Worm (Caenorhabditis elegans): ENCODE data around the gene T13C5.6.

Gene T13C5.6

ce11 chrX:6189955-6190354, 17.5 kb downstream of the T13C5.6 start, which contains the start of gene T13C5.9:
T13C5.9 (plus strand) TSS chrX:6190255.
- TF ChIP-seq B0310.2 (tag; optimal IDR thresholded peaks at IDR 0.05) (no peak), tbx-37 (GFP tag; conservative IDR thresholded peaks at IDR 0.05) (no peak), tbx-11 (GFP tag; IDR thresholded peaks at IDR 0.05) (no peak), ceh-13 (GFP tag; optimal IDR thresholded peaks at IDR 0.05) (no peak), hmbx-1 (tag; optimal IDR thresholded peaks at IDR 0.05) (no peak), hmg-4 (GFP tag; optimal IDR thresholded peaks at IDR 0.05) (no peak), pes-1 (GFP tag; IDR thresholded peaks at IDR 0.05) (no peak), F13C5.2 (tag; optimal IDR thresholded peaks at IDR 0.05) (no peak), ama-1 (optimal IDR thresholded peaks at IDR 0.05) (no peak), aly-1 (tag; optimal IDR thresholded peaks at IDR 0.05) (no peak), sea-1 (GFP tag; conservative IDR thresholded peaks at IDR 0.05) (no peak), ceh-36 (tag; optimal IDR thresholded peaks at IDR 0.05) (no peak), scrt-1 (GFP tag; IDR thresholded peaks at IDR 0.05) (no peak), tra-4 (tag; optimal IDR thresholded peaks at IDR 0.05) (no peak)

ce11 chrX:6187848-6188247, 19.6 kb downstream of the T13C5.6 start, which contains the start of gene T13C5.10:
T13C5.10 (plus strand) TSS chrX:6188148.
- no peak for TF ChIP-seq hmbx-1 (tag; optimal IDR thresholded peaks at IDR 0.05)
- no peak for TF ChIP-seq ceh-13 (GFP tag; optimal IDR thresholded peaks at IDR 0.05)
- TF ChIP-seq sea-1 (GFP tag; conservative IDR thresholded peaks at IDR 0.05): no peak
- TF ChIP-seq ama-1 (optimal IDR thresholded peaks at IDR 0.05): no peak
- no peak for TF ChIP-seq hnd-1 (tag; optimal IDR thresholded peaks at IDR 0.05)
- no peak for TF ChIP-seq pes-1 (GFP tag; IDR thresholded peaks at IDR 0.05)
- no peak for TF ChIP-seq flt-1 (GFP tag; IDR thresholded peaks at IDR 0.05)
- TF ChIP-seq B0310.2 (tag; optimal IDR thresholded peaks at IDR 0.05): no peak
- no peak for TF ChIP-seq hmg-4 (GFP tag; optimal IDR thresholded peaks at IDR 0.05)
- no peak for TF ChIP-seq F13C5.2 (tag; optimal IDR thresholded peaks at IDR 0.05)
- TF ChIP-seq ceh-36 (tag; optimal IDR thresholded peaks at IDR 0.05): no peak
- TF ChIP-seq tra-4 (tag; optimal IDR thresholded peaks at IDR 0.05): no peak

ce11 chrX:6184709-6185108, 22.8 kb downstream of the T13C5.6 start, which contains the start of gene T13C5.2:
T13C5.2 (plus strand) TSS chrX:6185009.
- TF ChIP-seq F13C5.2 (tag; optimal IDR thresholded peaks at IDR 0.05): no peak
- no peak for TF ChIP-seq flt-1 (GFP tag; IDR thresholded peaks at IDR 0.05)
- no peak for TF ChIP-seq hnd-1 (tag; optimal IDR thresholded peaks at IDR 0.05)
- no peak for TF ChIP-seq ceh-36 (tag; optimal IDR thresholded peaks at IDR 0.05)
- no peak for TF ChIP-seq hmg-4 (GFP tag; optimal IDR thresholded peaks at IDR 0.05)
- TF ChIP-seq aly-1 (tag; optimal IDR thresholded peaks at IDR 0.05): no peak
- TF ChIP-seq ets-7 (tag; optimal IDR thresholded peaks at IDR 0.05): no peak
- TF ChIP-seq tbx-11 (GFP tag; IDR thresholded peaks at IDR 0.05): no peak
- TF ChIP-seq tbx-37 (GFP tag; conservative IDR thresholded peaks at IDR 0.05): no peak
- TF ChIP-seq pes-1 (GFP tag; IDR thresholded peaks at IDR 0.05): no peak
- no peak for TF ChIP-seq B0310.2 (tag; optimal IDR thresholded peaks at IDR 0.05)
- TF ChIP-seq tra-4 (tag; optimal IDR thresholded peaks at IDR 0.05): no peak
- TF ChIP-seq sea-1 (GFP tag; conservative IDR thresholded peaks at IDR 0.05): no peak
- no peak for TF ChIP-seq scrt-1 (GFP tag; IDR thresholded peaks at IDR 0.05)
- no peak for TF ChIP-seq ama-1 (optimal IDR thresholded peaks at IDR 0.05)
- no peak for TF ChIP-seq ceh-13 (GFP tag; optimal IDR thresholded peaks at IDR 0.05)
- TF ChIP-seq hmbx-1 (tag; optimal IDR thresholded peaks at IDR 0.05): no peak

- TF ChIP-seq F13C5.2 (tag; optimal IDR thresholded peaks at IDR 0.05) (no peak), tbx-11 (GFP tag; IDR thresholded peaks at IDR 0.05) (no peak), tra-4 (tag; optimal IDR thresholded peaks at IDR 0.05) (no peak), hmbx-1 (tag; optimal IDR thresholded peaks at IDR 0.05) (no peak), tbx-37 (GFP tag; conservative IDR thresholded peaks at IDR 0.05) (no peak), ets-7 (tag; optimal IDR thresholded peaks at IDR 0.05) (no peak), aly-1 (tag; optimal IDR thresholded peaks at IDR 0.05) (no peak), hmg-4 (GFP tag; optimal IDR thresholded peaks at IDR 0.05) (no peak), ama-1 (optimal IDR thresholded peaks at IDR 0.05) (no peak), ceh-13 (GFP tag; optimal IDR thresholded peaks at IDR 0.05) (no peak), ceh-36 (tag; optimal IDR thresholded peaks at IDR 0.05) (no peak), flt-1 (GFP tag; IDR thresholded peaks at IDR 0.05) (no peak), sea-1 (GFP tag; conservative IDR thresholded peaks at IDR 0.05) (no peak), hnd-1 (tag; optimal IDR thresholded peaks at IDR 0.05) (no peak), scrt-1 (GFP tag; IDR thresholded peaks at IDR 0.05) (no peak), pes-1 (GFP tag; IDR thresholded peaks at IDR 0.05) (no peak)
These were observed 27.2 kb downstream of the T13C5.6 start, which contains the start of gene T13C5.7 for ce11 chrX:6180293-6180692. T13C5.7 (plus strand) TSS chrX:6180593.

- TF ChIP-seq pes-1 (GFP tag; IDR thresholded peaks at IDR 0.05) (no peak), tbx-11 (GFP tag; IDR thresholded peaks at IDR 0.05) (no peak), aly-1 (tag; optimal IDR thresholded peaks at IDR 0.05) (no peak), B0310.2 (tag; optimal IDR thresholded peaks at IDR 0.05) (no peak), ets-7 (tag; optimal IDR thresholded peaks at IDR 0.05) (no peak), scrt-1 (GFP tag; IDR thresholded peaks at IDR 0.05) (no peak), hmg-4 (GFP tag; optimal IDR thresholded peaks at IDR 0.05) (no peak), F13C5.2 (tag; optimal IDR thresholded peaks at IDR 0.05) (no peak), hmbx-1 (tag; optimal IDR thresholded peaks at IDR 0.05) (no peak), tbx-37 (GFP tag; conservative IDR thresholded peaks at IDR 0.05) (no peak)
These were observed 28.5 kb downstream of the T13C5.6 start for ce11 chrX:6178989-6179388.

- no peak for TF ChIP-seq tra-4 (tag; optimal IDR thresholded peaks at IDR 0.05)
- TF ChIP-seq hmg-4 (GFP tag; optimal IDR thresholded peaks at IDR 0.05): no peak
- no peak for TF ChIP-seq ceh-36 (tag; optimal IDR thresholded peaks at IDR 0.05)
- no peak for TF ChIP-seq pes-1 (GFP tag; IDR thresholded peaks at IDR 0.05)
- no peak for TF ChIP-seq ets-7 (tag; optimal IDR thresholded peaks at IDR 0.05)
- no peak for TF ChIP-seq sea-1 (GFP tag; conservative IDR thresholded peaks at IDR 0.05)
- TF ChIP-seq flt-1 (GFP tag; IDR thresholded peaks at IDR 0.05): no peak
- no peak for TF ChIP-seq aly-1 (tag; optimal IDR thresholded peaks at IDR 0.05)
- no peak for TF ChIP-seq tbx-11 (GFP tag; IDR thresholded peaks at IDR 0.05)
- no peak for TF ChIP-seq tbx-37 (GFP tag; conservative IDR thresholded peaks at IDR 0.05)
- no peak for TF ChIP-seq ama-1 (optimal IDR thresholded peaks at IDR 0.05)
- TF ChIP-seq hmbx-1 (tag; optimal IDR thresholded peaks at IDR 0.05): no peak
- TF ChIP-seq scrt-1 (GFP tag; IDR thresholded peaks at IDR 0.05): no peak
- no peak for TF ChIP-seq hnd-1 (tag; optimal IDR thresholded peaks at IDR 0.05)
- TF ChIP-seq ceh-13 (GFP tag; optimal IDR thresholded peaks at IDR 0.05): no peak
- TF ChIP-seq B0310.2 (tag; optimal IDR thresholded peaks at IDR 0.05): no peak
- no peak for TF ChIP-seq F13C5.2 (tag; optimal IDR thresholded peaks at IDR 0.05)
These were observed 29.4 kb downstream of the T13C5.6 start, which contains the start of the genes T25B2.4 and T13C5.3 for ce11 chrX:6177944-6178566. T25B2.4 (plus strand) TSS chrX:6178244. T13C5.3 (plus strand) TSS chrX:6178516.
